Worm (Caenorhabditis elegans) whole organism, L1 larva: ENCODE measurements around the gene arrd-6.

ENCODE experiments used
- blmp-1 ChIP-seq: fragments of 150-350 bp; optimal IDR thresholded peaks from 2 replicates; lab custom pipeline; 2014; ENCODE audit warnings: missing biosample characterization, missing genetic modification characterization
- fos-1 ChIP-seq: fragments of 150-350 bp; optimal IDR thresholded peaks from 2 replicates; lab custom pipeline; 2014; ENCODE audit warnings: missing biosample characterization, missing genetic modification characterization
- jun-1 ChIP-seq: fragments of 150-350 bp; optimal IDR thresholded peaks from 2 replicates; lab custom pipeline; 2014; ENCODE audit warnings: missing biosample characterization, missing genetic modification reagents, missing genetic modification characterization
- mab-9 ChIP-seq: fragments of 200-800 bp; sonication (Bioruptor generic); IDR thresholded peaks from 2 replicates; pipeline ENCODE4 v1.3.6; 2022; ENCODE audit warnings: missing genetic modification reagents, missing genetic modification characterization, missing compliant biosample characterization
- pqm-1 ChIP-seq: sonication (generic microtip); optimal IDR thresholded peaks from 3 replicates; lab custom pipeline; 2017; ENCODE audit warnings: missing biosample characterization, missing genetic modification characterization
- sup-37 ChIP-seq: fragments of 200-800 bp; sonication (Bioruptor generic); optimal IDR thresholded peaks from 2 replicates; lab custom pipeline; 2018; ENCODE audit warnings: mild to moderate bottlenecking, missing genetic modification characterization, missing compliant biosample characterization
- unc-86 ChIP-seq: sonication (generic microtip); optimal IDR thresholded peaks from 2 replicates; lab custom pipeline; 2016; ENCODE audit warnings: missing genetic modification characterization, missing compliant biosample characterization
- xbp-1 ChIP-seq: sonication (generic microtip); optimal IDR thresholded peaks from 2 replicates; lab custom pipeline; 2016; ENCODE audit warnings: missing genetic modification characterization, missing compliant biosample characterization
- ztf-11 ChIP-seq, 2 experiments: sonication (generic microtip); optimal IDR thresholded peaks; 2 replicates each; lab custom pipeline; 2016 to 2017; ENCODE audit warnings: missing genetic modification characterization in 2 of 2, missing biosample characterization in 1 of 2, missing compliant biosample characterization in 1 of 2

- TF ChIP-seq ztf-11 (tag; optimal IDR thresholded peaks at IDR 0.05; lab: Kevin White, UChicago) (no peak), mab-9 (GFP tag; lab: Robert Waterston, UW) (no peak), fos-1 (tag; lab: Kevin White, UChicago) (no peak), jun-1 (tag; lab: Kevin White, UChicago) (no peak), blmp-1 (tag; lab: Kevin White, UChicago) (no peak), unc-86 (tag; lab: Kevin White, UChicago) (no peak), pqm-1 (tag; lab: Kevin White, UChicago) (no peak), xbp-1 (tag; lab: Kevin White, UChicago) (no peak), sup-37 (GFP tag; lab: Kevin White, UChicago) (no peak)
Observed at ce11 chrII:11178737-11179136, 36.2 kb downstream of the arrd-6 start.
